Worm (Caenorhabditis elegans): ENCODE results near the gene fbxc-52.

The fbxc-52 gene

DNA sequence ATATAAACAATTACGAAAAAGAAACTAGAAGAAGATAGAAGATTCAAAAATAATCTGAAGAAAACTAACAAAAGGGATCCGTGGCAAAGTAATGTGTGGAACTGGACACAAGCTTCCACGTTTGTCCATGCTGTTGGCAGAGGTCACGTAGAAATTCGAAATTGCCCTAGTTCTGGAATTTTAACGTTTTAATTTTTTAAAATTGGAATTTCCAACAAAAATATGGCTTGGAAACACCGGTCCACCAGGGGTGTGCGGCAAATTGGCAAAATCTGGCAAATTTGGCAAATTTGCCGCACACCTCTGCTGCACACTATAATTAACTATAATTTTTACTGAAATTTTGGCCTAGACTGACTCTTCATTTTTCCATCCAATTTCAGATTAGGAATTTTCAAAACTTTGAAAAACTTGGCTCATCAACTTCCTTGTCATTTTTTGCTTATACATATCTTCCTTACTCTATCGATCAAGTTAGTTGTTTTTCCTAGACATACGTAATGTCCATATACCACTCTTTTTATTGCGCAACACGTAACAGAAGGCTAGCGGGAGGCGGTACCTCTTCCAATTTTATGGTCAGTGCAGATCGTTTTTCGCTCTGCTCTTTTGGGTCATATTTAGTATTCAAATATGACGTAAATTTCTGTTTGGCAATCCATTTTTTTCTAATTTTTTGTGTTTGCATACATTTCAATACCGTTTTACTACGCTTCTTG is 35.5 kb upstream of the fbxc-52 start, which contains the start of gene F19B10.10:
Gene F19B10.10, minus strand, starts transcription at position 51 of the 719 bp plus-strand sequence.
- TF ChIP-seq unc-42 (tag; optimal IDR thresholded peaks at IDR 0.05) (no peak), dmd-4 (tag; optimal IDR thresholded peaks at IDR 0.05; ENCODE audit: borderline replicate concordance) (no peak), F13H6.1 (tag; optimal IDR thresholded peaks at IDR 0.05) (no peak), T23F11.4 (GFP tag; optimal IDR thresholded peaks at IDR 0.05) (no peak), sdc-2 (tag; optimal IDR thresholded peaks at IDR 0.05) (no peak), nhr-11 (tag; optimal IDR thresholded peaks at IDR 0.05) (no peak), ceh-9 (tag; optimal IDR thresholded peaks at IDR 0.05) (no peak), hlh-8 (tag; optimal IDR thresholded peaks at IDR 0.05) (no peak), ets-4 (tag; optimal IDR thresholded peaks at IDR 0.05) (no peak), elt-4 (tag; optimal IDR thresholded peaks at IDR 0.05) (no peak), madf-2 (tag; optimal IDR thresholded peaks at IDR 0.05) (no peak), hlh-15 (tag; optimal IDR thresholded peaks at IDR 0.05) (no peak), ceh-14 (tag; optimal IDR thresholded peaks at IDR 0.05) (no peak)

DNA sequence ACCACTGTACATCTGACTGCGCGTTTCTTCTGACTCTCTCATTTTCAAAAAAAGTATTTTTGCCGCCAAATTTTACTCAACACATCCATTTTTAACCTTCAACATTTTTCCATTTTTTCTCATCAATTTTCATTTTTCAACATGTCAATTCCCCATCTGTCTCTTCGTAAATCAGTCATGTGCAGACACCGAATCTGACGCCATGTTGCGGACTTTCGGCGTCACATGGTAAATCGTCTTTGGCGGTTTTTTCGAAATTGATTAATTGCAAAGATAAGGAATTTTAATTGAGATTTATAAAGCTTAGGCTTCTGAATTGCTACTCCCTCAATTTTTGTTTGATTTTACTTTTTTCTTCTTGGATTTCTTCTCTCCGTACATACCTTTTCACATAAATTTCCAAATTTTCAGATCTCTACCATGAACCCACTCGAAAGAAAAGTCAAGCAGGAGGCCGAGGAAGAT is 34.3 kb upstream of the fbxc-52 start, which contains the start of gene F19B10.1:
Gene F19B10.1, plus strand, starts transcription at position 415 of the 465 bp plus-strand sequence.
- TF ChIP-seq ref-2 (tag; optimal IDR thresholded peaks at IDR 0.05) (no peak), unc-42 (tag; optimal IDR thresholded peaks at IDR 0.05) (peak; percentile 14), pqm-1 (tag; optimal IDR thresholded peaks at IDR 0.05) (no peak), unc-55 (GFP tag; optimal IDR thresholded peaks at IDR 0.05) (peak; percentile 62), mec-3 (tag; optimal IDR thresholded peaks at IDR 0.05; ENCODE audit: borderline replicate concordance) (no peak), nfya-1 (tag; optimal IDR thresholded peaks at IDR 0.05) (peak; percentile 39), ceh-2 (tag; optimal IDR thresholded peaks at IDR 0.05) (no peak), ceh-18 (tag; optimal IDR thresholded peaks at IDR 0.05) (peak; percentile 11), fax-1 (tag; optimal IDR thresholded peaks at IDR 0.05) (no peak), hlh-30 (tag; optimal IDR thresholded peaks at IDR 0.05; ENCODE audit: insufficient read depth) (peak; percentile 94), tbx-7 (tag; optimal IDR thresholded peaks at IDR 0.05) (no peak), ceh-9 (tag; optimal IDR thresholded peaks at IDR 0.05) (no peak), sdc-2 (tag; optimal IDR thresholded peaks at IDR 0.05) (no peak), npax-4 (tag; optimal IDR thresholded peaks at IDR 0.05) (no peak), hlh-15 (tag; optimal IDR thresholded peaks at IDR 0.05) (no peak), syd-9 (tag; optimal IDR thresholded peaks at IDR 0.05) (no peak)

DNA sequence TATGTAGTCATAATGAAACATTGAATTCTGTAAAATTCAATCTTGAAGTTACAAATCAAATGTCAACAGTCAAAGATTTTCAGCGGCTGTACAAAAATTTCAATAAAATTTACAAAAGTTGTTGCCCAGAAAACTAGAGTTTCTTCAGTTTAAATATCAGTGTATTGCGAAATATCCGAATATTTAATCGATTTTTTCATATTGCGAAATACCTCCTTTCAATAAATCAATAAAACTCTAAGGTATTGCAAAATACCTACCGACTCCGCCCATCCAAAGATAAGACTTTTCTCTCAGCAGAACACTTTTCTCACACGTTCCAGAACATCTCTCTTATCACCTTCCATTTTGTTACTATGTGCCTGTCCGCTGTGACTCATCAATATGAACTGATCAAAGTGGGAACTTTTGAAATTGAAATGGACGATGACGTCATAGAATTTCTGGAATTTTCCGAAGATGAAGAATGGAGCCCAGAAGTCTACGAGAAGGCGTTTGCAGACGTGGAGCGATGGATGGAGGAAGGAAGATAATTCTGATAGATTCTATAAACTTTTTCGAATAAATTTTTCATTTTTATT is 32.5 kb upstream of the fbxc-52 start:
- TF ChIP-seq fkh-6 (tag; optimal IDR thresholded peaks at IDR 0.05) (no peak), ceh-6 (GFP tag; optimal IDR thresholded peaks at IDR 0.05) (no peak), unc-3 (GFP tag; conservative IDR thresholded peaks at IDR 0.05) (no peak), unc-3 (tag; optimal IDR thresholded peaks at IDR 0.05) (no peak), unc-86 (tag; optimal IDR thresholded peaks at IDR 0.05) (no peak), ceh-24 (tag; optimal IDR thresholded peaks at IDR 0.05) (no peak), nhr-232 (tag; optimal IDR thresholded peaks at IDR 0.05) (no peak), ceh-48 (tag; optimal IDR thresholded peaks at IDR 0.05) (no peak), ceh-19 (GFP tag; optimal IDR thresholded peaks at IDR 0.05) (no peak), T23F11.4 (GFP tag; optimal IDR thresholded peaks at IDR 0.05) (no peak), Y22D7AL.16 (tag; optimal IDR thresholded peaks at IDR 0.05) (no peak), sox-4 (tag; optimal IDR thresholded peaks at IDR 0.05) (no peak), eyg-1 (tag; optimal IDR thresholded peaks at IDR 0.05) (no peak), F13H6.1 (tag; optimal IDR thresholded peaks at IDR 0.05) (no peak), rnt-1 (tag; optimal IDR thresholded peaks at IDR 0.05) (no peak), che-1 (tag; optimal IDR thresholded peaks at IDR 0.05) (no peak), mec-3 (tag; optimal IDR thresholded peaks at IDR 0.05; ENCODE audit: borderline replicate concordance) (no peak), fkh-10 (GFP tag; optimal IDR thresholded peaks at IDR 0.05) (no peak), tbx-2 (tag; optimal IDR thresholded peaks at IDR 0.05) (no peak), sdc-2 (tag; optimal IDR thresholded peaks at IDR 0.05) (no peak), dmd-4 (tag; optimal IDR thresholded peaks at IDR 0.05; ENCODE audit: borderline replicate concordance) (no peak)

All from whole organism, late embryonic.